Fruit fly (Drosophila melanogaster) whole organism, embryonic: ENCODE measurements around the gene CG43163.

Experiments used
- BtbVII ChIP-seq: fragments of 200-800 bp; sonication (Bioruptor generic); optimal IDR thresholded peaks from 3 replicates; lab custom pipeline; 2017; ENCODE audit warnings: missing biosample characterization, mild to moderate bottlenecking, missing genetic modification characterization
- CG12299 ChIP-seq: fragments of 200-800 bp; sonication (Bioruptor generic); optimal IDR thresholded peaks from 2 replicates; lab custom pipeline; 2018; ENCODE audit warnings: missing biosample characterization, mild to moderate bottlenecking, missing genetic modification characterization
- CG2116 ChIP-seq: fragments of 200-800 bp; sonication (Bioruptor generic); optimal IDR thresholded peaks from 3 replicates; lab custom pipeline; 2018; ENCODE audit warnings: missing biosample characterization, mild to moderate bottlenecking, missing genetic modification characterization
- CG8089 ChIP-seq: fragments of 200-800 bp; sonication (Bioruptor generic); optimal IDR thresholded peaks from 3 replicates; lab custom pipeline; 2016; ENCODE audit warnings: missing biosample characterization, missing genetic modification characterization
- Sin3A ChIP-seq: fragments of >200 bp; optimal IDR thresholded peaks from 2 replicates; lab custom pipeline; 2018
- gcm ChIP-seq: fragments of 200-800 bp; sonication (Bioruptor generic); optimal IDR thresholded peaks from 2 replicates; lab custom pipeline; 2019; ENCODE audit warnings: missing biosample characterization, mild to moderate bottlenecking, missing genetic modification characterization, moderate library complexity
- her ChIP-seq: fragments of 200-800 bp; sonication (Bioruptor generic); optimal IDR thresholded peaks from 2 replicates; lab custom pipeline; 2016; ENCODE audit warnings: missing biosample characterization, missing genetic modification characterization
- nerfin-1 ChIP-seq: fragments of 200-800 bp; sonication (Bioruptor generic); optimal IDR thresholded peaks from 3 replicates; lab custom pipeline; 2019; ENCODE audit warnings: missing biosample characterization, mild to moderate bottlenecking, missing genetic modification characterization, moderate library complexity
- toy ChIP-seq: fragments of 200-800 bp; sonication (Bioruptor generic); IDR thresholded peaks from 2 replicates; pipeline ENCODE4 v1.3.6; 2022; ENCODE audit warnings: missing biosample characterization, missing genetic modification characterization

- no peak; the same call in 1 of the 2 replicates for TF ChIP-seq toy (GFP tag; lab: Robert Waterston, UW)
- TF ChIP-seq her (GFP tag; lab: Kevin White, UChicago): no peak
- TF ChIP-seq CG12299 (tag; lab: Kevin White, UChicago): no peak
- no peak for TF ChIP-seq CG2116 (GFP tag; lab: Kevin White, UChicago)
- peak; percentile 39 for TF ChIP-seq BtbVII (GFP tag; lab: Kevin White, UChicago)
- no peak for TF ChIP-seq Sin3A
- TF ChIP-seq nerfin-1 (tag; lab: Kevin White, UChicago): no peak
- TF ChIP-seq gcm (GFP tag; lab: Kevin White, UChicago): no peak
- TF ChIP-seq CG8089: no peak
Measured at dm6 chr3L:8546355-8546771, 39.4 kb upstream of the CG43163 start.
